Fruit fly (Drosophila melanogaster): ENCODE data around the gene Atg1.

Gene Atg1

dm6 chr3L:12778616-12779015, 26.3 kb downstream of the Atg1 start, which contains the start of gene CG32106:
CG32106 (minus strand) TSS chr3L:12778716.
- TF ChIP-seq Fer2 (tag; optimal IDR thresholded peaks at IDR 0.05) (no peak), CG17912 (GFP tag; optimal IDR thresholded peaks at IDR 0.05) (no peak), Rx (GFP tag; IDR thresholded peaks at IDR 0.05) (no peak), HmgZ (tag; optimal IDR thresholded peaks at IDR 0.05) (no peak), CG6854 (GFP tag; optimal IDR thresholded peaks at IDR 0.05) (no peak), br (optimal IDR thresholded peaks at IDR 0.05) (no peak), CG13123 (GFP tag; optimal IDR thresholded peaks at IDR 0.05) (no peak), Hmx (GFP tag; optimal IDR thresholded peaks at IDR 0.05) (no peak), CG10565 (GFP tag; optimal IDR thresholded peaks at IDR 0.05) (no peak), CG10654 (GFP tag; optimal IDR thresholded peaks at IDR 0.05) (no peak)

dm6 chr3L:12772740-12773686, 31.9 kb downstream of the Atg1 start, which contains the start of gene Hip1:
Hip1 (minus strand) TSS chr3L:12773573.
- TF ChIP-seq CG1233 (GFP tag; optimal IDR thresholded peaks at IDR 0.05) (no peak), H15 (GFP tag; IDR thresholded peaks at IDR 0.05) (no peak), Doc3 (GFP tag; IDR thresholded peaks at IDR 0.05; ENCODE audit: partially characterized antibody) (peak; percentile 83), Nf-YB (GFP tag; optimal IDR thresholded peaks at IDR 0.05) (no peak), fu2 (GFP tag; optimal IDR thresholded peaks at IDR 0.05) (no peak), CG18599 (GFP tag; optimal IDR thresholded peaks at IDR 0.05) (no peak), CG10565 (GFP tag; optimal IDR thresholded peaks at IDR 0.05) (no peak), gcm2 (GFP tag; optimal IDR thresholded peaks at IDR 0.05) (no peak), so (GFP tag; IDR thresholded peaks at IDR 0.05) (no peak), crp (GFP tag; optimal IDR thresholded peaks at IDR 0.05) (peak in 1 of 2 experiments; percentile 7), Kr (GFP tag; optimal IDR thresholded peaks at IDR 0.05) (no peak), bcd (GFP tag; optimal IDR thresholded peaks at IDR 0.05) (no peak), Deaf1 (tag; optimal IDR thresholded peaks at IDR 0.05) (peak; percentile 95), odd (GFP tag; optimal IDR thresholded peaks at IDR 0.05) (no peak), CG12942 (GFP tag; optimal IDR thresholded peaks at IDR 0.05) (no peak), Hmx (GFP tag; optimal IDR thresholded peaks at IDR 0.05) (no peak), Ravus (GFP tag; IDR thresholded peaks at IDR 0.05) (no peak), CG2120 (GFP tag; optimal IDR thresholded peaks at IDR 0.05) (no peak), Hey (tag; optimal IDR thresholded peaks at IDR 0.05) (no peak), Awh (GFP tag; IDR thresholded peaks at IDR 0.05) (peak; percentile 53; the same call in 1 of the 2 replicates), CG33557 (GFP tag; optimal IDR thresholded peaks at IDR 0.05) (no peak), CG30020 (tag; optimal IDR thresholded peaks at IDR 0.05) (peak; percentile 34), bsh (GFP tag; optimal IDR thresholded peaks at IDR 0.05) (no peak), lola (GFP tag; optimal IDR thresholded peaks at IDR 0.05) (no peak), Scr (GFP tag; IDR thresholded peaks at IDR 0.05; ENCODE audit: partially characterized antibody) (peak; percentile 88), CG8924 (tag; optimal IDR thresholded peaks at IDR 0.05) (peak; percentile 88), Ssrp (tag; optimal IDR thresholded peaks at IDR 0.05) (no peak), CG16779 (GFP tag; IDR thresholded peaks at IDR 0.05) (no peak), CG31388 (GFP tag; optimal IDR thresholded peaks at IDR 0.05) (no peak), Sry-δ (GFP tag; optimal IDR thresholded peaks at IDR 0.05) (peak; percentile 95), CG11695 (GFP tag; IDR thresholded peaks at IDR 0.05) (no peak), abd-A (tag; optimal IDR thresholded peaks at IDR 0.05) (no peak), gfzf (GFP tag; optimal IDR thresholded peaks at IDR 0.05) (peak; percentile 15), da (GFP tag; optimal IDR thresholded peaks at IDR 0.05) (no peak), CG17802 (tag; optimal IDR thresholded peaks at IDR 0.05) (no peak), CG17361 (GFP tag; IDR thresholded peaks at IDR 0.05) (no peak), danr (GFP tag; IDR thresholded peaks at IDR 0.05) (no peak), CG12236 (GFP tag; optimal IDR thresholded peaks at IDR 0.05) (no peak), Hr39 (optimal IDR thresholded peaks at IDR 0.05) (no peak), CG12659 (GFP tag; optimal IDR thresholded peaks at IDR 0.05) (no peak)

Data from whole organism, embryonic.